Worm (Caenorhabditis elegans) whole organism, midembryonic: ENCODE results near the gene C49F8.1.

Experiments
- T22C8.4 ChIP-seq: fragments of 200-800 bp; sonication (Bioruptor generic); IDR thresholded peaks from 2 replicates; pipeline ENCODE4 v1.3.6; 2022; ENCODE audit warnings: missing genetic modification characterization, missing compliant biosample characterization
- cog-1 ChIP-seq: sonication (generic microtip); optimal IDR thresholded peaks from 2 replicates; lab custom pipeline; 2016; ENCODE audit warnings: missing genetic modification characterization, missing compliant biosample characterization
- flt-1 ChIP-seq: fragments of 200-800 bp; sonication (Bioruptor generic); IDR thresholded peaks from 2 replicates; pipeline ENCODE4 v1.3.6; 2022; ENCODE audit warnings: missing genetic modification characterization, missing compliant biosample characterization
- klf-2 ChIP-seq: fragments of 200-800 bp; sonication (Bioruptor generic); conservative IDR thresholded peaks from 2 replicates; pipeline ENCODE4 v1.3.6; 2022; ENCODE audit warnings: missing genetic modification reagents, missing genetic modification characterization, missing compliant biosample characterization
- med-1 ChIP-seq: sonication (generic microtip); optimal IDR thresholded peaks from 2 replicates; lab custom pipeline; 2017; ENCODE audit warnings: missing genetic modification characterization, mild to moderate bottlenecking, missing compliant biosample characterization, antibody characterized with exemption, missing genetic modification reagents; ENCODE audit not compliant: insufficient read depth
- tab-1 ChIP-seq: fragments of 200-800 bp; sonication (Bioruptor generic); IDR thresholded peaks from 2 replicates; pipeline ENCODE4 v1.3.6; 2022; ENCODE audit warnings: missing genetic modification characterization, missing compliant biosample characterization
- ztf-23 ChIP-seq: fragments of 200-800 bp; sonication (Bioruptor generic); IDR thresholded peaks from 2 replicates; pipeline ENCODE4 v1.3.6; 2022; ENCODE audit warnings: missing genetic modification reagents, missing genetic modification characterization, missing compliant biosample characterization
- ztf-29 ChIP-seq: fragments of 200-800 bp; sonication (Bioruptor generic); IDR thresholded peaks from 2 replicates; pipeline ENCODE4 v1.3.6; 2022; ENCODE audit warnings: missing genetic modification reagents, missing genetic modification characterization, missing compliant biosample characterization

ce11 chrX:13350804-13351747, 13.7 kb downstream of the C49F8.1 start, which contains the start of gene mxl-3:
- TF ChIP-seq ztf-23 (no peak), flt-1 (GFP tag; lab: Robert Waterston, UW) (no peak), med-1 (GFP tag; lab: Kevin White, UChicago) (no peak), cog-1 (tag; lab: Kevin White, UChicago) (no peak), tab-1 (no peak), klf-2 (GFP tag; lab: Robert Waterston, UW) (no peak), ztf-29 (GFP tag; lab: Robert Waterston, UW) (no peak), T22C8.4 (no peak)
